Fruit fly (Drosophila melanogaster) whole organism: ENCODE data around the gene HIPP1.

Experiments
- CG8478 ChIP-seq: fragments of >200 bp; optimal IDR thresholded peaks from 2 replicates; lab custom pipeline; 2018; ENCODE audit warnings: inconsistent platforms
- Dll ChIP-seq: fragments of >200 bp; optimal IDR thresholded peaks from 2 replicates; lab custom pipeline; 2017
- EcR ChIP-seq, 2 experiments: fragments of >200 bp; optimal IDR thresholded peaks; 2 replicates each; lab custom pipeline; 2017; ENCODE audit warnings: missing biosample characterization in 2 of 2, missing genetic modification characterization in 2 of 2, missing genetic modification reagents in 2 of 2
- pan ChIP-seq: fragments of >200 bp; optimal IDR thresholded peaks from 2 replicates; lab custom pipeline; 2017
- psq ChIP-seq: fragments of >200 bp; optimal IDR thresholded peaks from 2 replicates; lab custom pipeline; 2017
- usp ChIP-seq: fragments of >200 bp; optimal IDR thresholded peaks from 2 replicates; lab custom pipeline; 2017; ENCODE audit warnings: missing biosample characterization, missing genetic modification characterization, mixed read lengths

The HIPP1 gene

DNA sequence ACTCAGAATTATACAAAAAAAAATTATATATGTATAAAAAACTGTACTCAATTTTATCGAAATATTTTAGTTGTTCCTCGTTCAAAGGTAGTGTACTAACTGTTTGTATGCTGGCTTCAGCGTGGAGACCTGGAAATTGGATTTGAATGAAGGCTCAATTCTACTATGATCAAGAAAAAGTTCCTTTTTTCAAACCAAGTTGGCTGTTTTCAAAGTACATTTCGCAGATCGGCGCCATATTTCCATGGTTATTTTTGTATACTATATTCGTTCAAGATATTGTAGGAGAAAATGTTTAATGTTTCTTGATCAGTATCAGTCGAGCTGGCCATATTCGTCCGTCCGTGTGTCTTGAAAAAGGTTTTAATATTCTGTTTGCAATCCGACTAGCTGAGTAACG lies 8.5 kb downstream of the HIPP1 start, which contains the start of gene Mst77F:
Gene Mst77F, minus strand, starts transcription at position 101 of the 400 bp plus-strand sequence.
- TF ChIP-seq psq (no peak), EcR (GFP tag; optimal IDR thresholded peaks at IDR 0.05; lab: Kevin White, UChicago) (no peak), usp (GFP tag; lab: Kevin White, UChicago) (no peak), CG8478 (lab: Kevin White, UChicago) (no peak), pan (lab: Kevin White, UChicago) (no peak), Dll (lab: Kevin White, UChicago) (no peak)

DNA sequence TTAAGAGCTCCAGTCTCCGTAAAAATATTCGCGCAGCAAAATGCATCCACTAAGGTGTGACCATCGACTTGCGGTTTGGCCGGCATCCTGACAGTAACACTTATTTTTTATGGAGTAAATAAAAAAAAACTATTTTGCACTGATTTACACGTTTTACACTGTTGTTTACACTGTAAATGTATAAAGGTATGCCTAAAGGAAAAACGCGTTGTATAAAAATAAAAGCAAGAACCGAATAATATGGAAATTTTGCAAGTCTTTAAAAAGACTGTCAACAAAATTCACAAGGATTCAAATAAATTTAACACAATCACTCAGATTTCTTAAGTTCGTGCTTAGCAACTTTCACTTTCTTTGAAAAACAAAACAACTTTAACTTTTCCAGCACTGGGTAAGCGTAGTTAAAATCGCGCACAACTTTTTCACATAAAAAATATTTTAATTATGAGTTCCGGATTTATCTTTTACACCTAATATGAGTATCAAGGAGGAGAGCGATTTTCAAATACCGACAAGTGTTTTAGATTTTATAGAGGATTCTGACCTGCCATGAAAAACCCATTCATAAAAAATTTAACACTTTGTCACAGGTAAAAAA lies 13.8 kb downstream of the HIPP1 start:
- TF ChIP-seq psq, result no peak
- TF ChIP-seq pan (lab: Kevin White, UChicago), result no peak
- TF ChIP-seq usp (GFP tag; lab: Kevin White, UChicago), result no peak
- no peak for TF ChIP-seq Dll (lab: Kevin White, UChicago)
- no peak for TF ChIP-seq CG8478 (lab: Kevin White, UChicago)

DNA sequence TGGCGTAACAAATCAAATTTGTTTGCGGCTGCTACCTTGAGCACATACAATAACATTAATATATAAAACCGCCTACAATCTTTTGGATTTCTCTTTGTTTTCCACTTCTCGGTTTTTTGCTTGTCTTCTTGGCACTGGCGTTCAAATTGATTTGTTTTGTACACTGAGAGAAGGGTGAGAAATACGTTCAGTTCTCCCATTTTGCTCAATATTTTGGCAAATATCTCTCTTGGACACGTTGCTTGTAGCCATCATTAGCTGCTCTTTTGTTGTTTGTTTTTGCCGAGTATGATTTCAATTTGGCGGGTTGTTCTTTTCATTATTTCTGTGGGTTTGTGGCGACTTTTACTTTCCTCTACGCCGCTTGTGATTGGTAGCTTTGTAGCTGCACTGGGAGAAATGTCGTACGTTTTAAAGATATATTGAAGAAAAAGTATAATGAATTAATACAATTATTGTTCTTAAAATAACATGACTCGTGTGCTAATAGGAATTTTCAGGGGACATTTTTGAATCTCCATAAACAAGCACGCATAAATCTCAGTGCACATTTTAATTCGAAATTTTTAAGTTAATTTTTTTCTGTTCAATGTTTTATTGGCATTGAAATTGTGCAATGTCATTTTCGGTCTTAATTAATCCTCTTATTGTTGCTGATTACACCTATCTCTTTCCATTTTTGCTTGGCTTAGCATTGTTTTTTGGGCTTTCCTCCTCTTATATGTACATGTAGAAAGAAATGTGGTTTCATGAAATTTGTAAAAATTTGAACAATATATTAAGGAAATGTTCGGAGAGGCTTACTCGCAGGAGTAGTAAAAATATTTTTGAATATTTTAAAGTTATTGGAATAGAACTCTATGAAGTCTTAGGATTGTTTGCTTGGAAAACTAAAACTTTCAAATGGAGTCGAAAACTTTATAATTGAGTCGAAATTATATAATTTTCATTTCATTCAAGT lies 17.8 kb downstream of the HIPP1 start:
- TF ChIP-seq CG8478 (lab: Kevin White, UChicago) (no peak), psq (no peak), EcR (GFP tag; optimal IDR thresholded peaks at IDR 0.05; lab: Kevin White, UChicago) (no peak), usp (GFP tag; lab: Kevin White, UChicago) (no peak), pan (lab: Kevin White, UChicago) (no peak), Dll (lab: Kevin White, UChicago) (no peak)

DNA sequence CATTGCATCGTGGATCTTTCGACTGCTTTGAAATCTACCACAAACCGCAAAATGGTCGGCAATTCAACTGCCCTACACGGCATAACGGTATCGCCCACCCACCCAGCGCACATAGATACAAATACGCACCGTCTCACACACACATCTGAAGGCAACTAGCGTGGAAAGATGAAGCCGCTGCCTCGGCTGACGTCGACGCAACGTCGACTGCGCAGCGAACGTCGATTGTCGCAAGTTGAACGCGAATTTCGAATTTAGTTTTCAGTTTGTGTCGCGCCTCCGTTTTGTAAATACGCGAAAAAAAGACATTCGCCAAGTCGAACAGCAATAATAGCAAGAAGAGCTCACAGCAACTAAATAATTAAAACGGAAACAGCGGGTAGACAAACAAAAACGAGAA lies 18.5 kb downstream of the HIPP1 start:
- TF ChIP-seq pan (lab: Kevin White, UChicago) (no peak), Dll (lab: Kevin White, UChicago) (no peak)

DNA sequence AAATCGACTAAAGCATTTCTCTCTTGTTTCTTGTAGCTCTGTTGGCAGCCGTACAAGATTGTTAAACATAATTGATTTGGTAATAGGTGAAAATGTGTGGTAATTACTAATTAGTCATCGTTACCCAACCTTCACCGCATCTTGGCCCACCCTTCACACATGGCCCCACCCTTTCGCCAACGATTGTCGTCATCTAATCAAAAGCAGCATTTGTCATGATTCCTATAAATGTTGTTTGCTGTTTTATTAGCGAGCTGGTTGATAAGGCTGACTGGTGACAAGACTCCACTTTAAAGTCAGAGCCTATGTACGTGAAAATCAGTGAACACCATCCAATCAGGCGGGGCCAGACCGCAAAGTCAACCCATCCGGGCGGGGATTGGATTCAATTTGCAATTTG lies 20.9 kb downstream of the HIPP1 start:
- no peak for TF ChIP-seq usp (GFP tag; lab: Kevin White, UChicago)
- no peak for TF ChIP-seq pan (lab: Kevin White, UChicago)
- TF ChIP-seq Dll (lab: Kevin White, UChicago), result no peak
- TF ChIP-seq psq, result no peak
- TF ChIP-seq CG8478 (lab: Kevin White, UChicago), result no peak
- no peak for TF ChIP-seq EcR (GFP tag; optimal IDR thresholded peaks at IDR 0.05; lab: Kevin White, UChicago)

DNA sequence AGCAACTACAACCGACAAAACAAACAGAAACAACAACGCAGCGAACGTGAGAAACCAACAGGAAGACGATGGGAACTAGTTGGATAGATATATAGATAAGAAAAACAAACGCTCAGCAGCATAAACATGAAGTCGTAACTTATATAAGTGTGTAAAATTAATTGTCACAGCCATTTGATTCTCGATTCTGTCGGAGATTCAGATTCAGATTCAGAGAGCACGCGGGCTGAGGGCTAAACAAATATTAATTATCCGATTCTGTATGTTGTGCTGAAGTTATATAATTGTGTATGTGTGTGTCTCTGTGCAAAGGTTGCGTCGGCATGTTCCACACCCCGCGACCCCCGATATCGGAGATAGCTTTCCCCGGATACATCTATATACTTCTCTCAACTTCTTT lies 24.7 kb downstream of the HIPP1 start:
- TF ChIP-seq psq (no peak), Dll (lab: Kevin White, UChicago) (no peak), pan (lab: Kevin White, UChicago) (no peak), usp (GFP tag; lab: Kevin White, UChicago) (no peak), EcR (GFP tag; optimal IDR thresholded peaks at IDR 0.05; lab: Kevin White, UChicago) (no peak), CG8478 (lab: Kevin White, UChicago) (no peak)

DNA sequence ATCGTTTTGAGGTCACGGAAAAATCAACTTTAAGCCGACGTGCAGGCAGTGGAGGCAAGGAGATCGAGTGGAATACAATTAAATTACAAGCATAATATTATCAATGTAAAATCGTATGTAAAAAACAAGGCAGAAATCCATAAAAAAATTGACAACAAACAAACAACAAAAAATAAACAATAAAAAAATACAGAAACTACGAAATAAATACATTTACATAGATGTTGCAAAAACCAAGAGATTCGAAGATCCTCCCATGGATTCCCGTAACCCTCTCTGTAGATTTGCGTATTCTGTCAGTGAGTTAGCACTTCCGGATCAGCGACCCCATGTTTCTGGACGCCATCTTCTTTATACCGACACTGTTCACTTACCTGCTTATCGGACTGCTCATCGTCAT lies 26.4 kb downstream of the HIPP1 start, which contains the start of gene CG3288:
Gene CG3288, plus strand, starts transcription at position 301 of the 400 bp plus-strand sequence.
- TF ChIP-seq CG8478 (lab: Kevin White, UChicago), result no peak
- TF ChIP-seq pan (lab: Kevin White, UChicago), result no peak

DNA sequence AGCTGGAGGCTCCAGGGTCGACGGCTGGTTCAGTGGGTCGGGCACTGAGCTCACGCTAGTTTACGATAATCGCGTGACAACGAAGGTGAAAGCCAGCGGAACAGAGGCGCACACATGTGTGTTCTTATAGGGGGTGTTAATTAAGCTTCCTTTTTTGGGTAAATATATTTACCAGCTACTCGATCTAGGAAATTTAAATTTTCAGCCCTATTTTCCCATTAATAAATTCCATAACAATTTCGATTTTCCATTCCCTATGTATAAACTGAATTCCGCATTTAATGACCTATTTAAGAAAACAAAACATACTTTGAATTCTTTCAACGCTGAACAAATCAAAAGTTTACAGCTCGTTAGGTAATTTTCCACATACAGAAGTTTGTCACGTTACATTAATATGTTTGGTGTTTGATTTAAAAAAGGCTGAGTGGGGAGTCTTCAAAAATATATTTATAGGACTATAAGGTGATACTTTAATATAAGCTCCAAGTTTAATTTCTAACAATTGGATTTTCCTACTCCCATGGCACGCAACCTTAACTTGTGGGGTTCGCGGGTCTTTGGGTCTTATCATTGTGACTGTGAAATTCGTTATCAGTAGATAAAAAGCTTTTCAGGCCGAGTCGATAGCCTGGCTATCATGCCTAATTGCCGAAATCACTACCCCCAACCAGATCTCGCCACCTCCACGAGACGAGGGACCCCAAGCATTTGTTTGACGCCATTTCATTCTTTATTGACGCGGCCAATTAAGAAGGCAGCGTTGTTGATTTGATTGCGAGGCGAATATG lies 27.8 kb downstream of the HIPP1 start, which contains the start of gene CG13255:
Gene CG13255, plus strand, starts transcription at position 449 of the 791 bp plus-strand sequence.
- TF ChIP-seq EcR (GFP tag; optimal IDR thresholded peaks at IDR 0.05; lab: Kevin White, UChicago) (no peak), Dll (lab: Kevin White, UChicago) (no peak), pan (lab: Kevin White, UChicago) (no peak), psq (no peak), CG8478 (lab: Kevin White, UChicago) (no peak), usp (GFP tag; lab: Kevin White, UChicago) (no peak)

DNA sequence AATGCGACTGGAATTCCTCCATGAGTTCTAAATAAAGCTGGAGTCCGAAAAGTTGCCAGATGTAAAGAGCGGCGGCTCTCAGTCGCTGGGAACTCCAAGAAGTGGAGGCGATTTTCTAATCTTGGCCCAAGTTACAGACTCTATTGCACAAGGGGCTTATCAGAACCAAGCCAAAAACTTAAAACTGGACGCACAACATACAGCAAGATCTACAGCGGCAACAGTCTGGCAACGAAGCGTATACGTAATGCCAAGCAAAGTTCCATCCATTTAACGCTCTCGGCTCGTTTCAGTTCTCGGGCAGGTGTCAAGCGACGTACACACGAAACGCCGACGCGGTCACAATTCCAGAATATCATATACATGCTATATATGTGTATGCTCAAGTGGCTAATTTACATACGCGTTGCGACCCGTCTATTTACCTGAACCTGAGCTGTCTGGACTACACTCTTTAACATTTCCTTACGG lies 28.4 kb downstream of the HIPP1 start:
- TF ChIP-seq pan (lab: Kevin White, UChicago), result no peak
- TF ChIP-seq EcR (GFP tag; optimal IDR thresholded peaks at IDR 0.05; lab: Kevin White, UChicago), result no peak
- TF ChIP-seq psq, result no peak
- no peak for TF ChIP-seq Dll (lab: Kevin White, UChicago)
- TF ChIP-seq usp (GFP tag; lab: Kevin White, UChicago), result no peak
- TF ChIP-seq CG8478 (lab: Kevin White, UChicago), result no peak

DNA sequence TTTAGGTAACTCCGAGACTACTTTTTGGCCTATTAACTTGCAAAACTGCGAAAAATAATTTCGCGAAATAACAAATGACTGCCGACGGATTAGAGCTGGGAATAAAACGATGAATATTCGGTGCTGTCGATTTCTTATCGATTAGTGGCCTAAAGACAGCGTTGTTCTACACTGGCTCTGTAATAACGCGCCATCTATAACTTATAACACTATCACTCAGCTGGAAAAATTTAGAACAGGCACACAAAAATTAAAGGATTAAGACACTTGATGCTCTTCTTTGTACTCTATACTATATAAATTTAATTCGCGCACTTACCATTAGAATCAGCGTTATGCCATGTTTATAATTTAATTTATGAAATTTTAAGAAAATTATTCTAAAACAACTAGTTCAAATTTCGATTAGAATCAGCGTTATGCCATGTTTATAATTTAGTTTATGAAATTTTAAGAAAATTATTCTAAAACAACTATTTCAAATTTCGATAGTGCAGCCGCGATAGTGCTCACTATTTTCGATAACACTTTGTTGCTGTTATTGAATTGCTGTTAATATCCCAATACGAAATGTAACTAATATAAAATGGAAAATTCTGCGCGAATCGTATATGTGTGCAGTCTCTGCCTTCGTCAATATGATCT lies 32.1 kb downstream of the HIPP1 start, which contains the start of the genes CSN3 and CG11456:
Gene CSN3, minus strand, starts transcription at position 112 of the 645 bp plus-strand sequence.
Gene CG11456, plus strand, starts transcription at position 523 of the 645 bp plus-strand sequence.
- TF ChIP-seq pan (lab: Kevin White, UChicago) (no peak), EcR (GFP tag; optimal IDR thresholded peaks at IDR 0.05; lab: Kevin White, UChicago) (no peak), Dll (lab: Kevin White, UChicago) (no peak), CG8478 (lab: Kevin White, UChicago) (no peak), usp (GFP tag; lab: Kevin White, UChicago) (no peak), psq (no peak)
